Worm (Caenorhabditis elegans): ENCODE data around the gene ZC190.7.
A peak's percentile ranks its signal among the peaks of the same experiment; 100 is the strongest.
"Not testable (repeated sequence)": the region's sequence is repeated elsewhere in the genome, so short reads cannot be mapped to it uniquely, and the experiment has no call there.

Gene ZC190.7

DNA sequence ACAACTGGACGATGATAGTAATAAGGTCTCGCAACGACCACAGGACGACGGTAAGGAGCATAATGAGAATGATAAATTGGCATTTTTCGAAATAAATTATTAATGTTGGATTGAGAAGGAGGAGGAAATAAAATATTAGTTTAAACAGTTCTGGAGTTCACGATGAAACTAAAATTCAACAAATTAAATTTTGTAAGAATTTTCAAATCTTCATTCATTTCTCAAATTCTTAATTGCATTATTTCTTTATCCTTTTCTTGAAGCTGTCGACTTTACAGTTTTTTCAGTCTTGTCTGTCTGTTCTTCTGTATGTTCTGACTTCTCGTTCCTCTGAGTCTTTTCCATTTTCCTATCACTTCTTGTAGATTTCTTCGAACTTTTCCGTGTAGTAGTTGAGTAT is at the start of gene ZC190.7:
TSS of gene ZC190.7 (minus strand) at position 101 of the 400 bp plus-strand sequence.
- TF ChIP-seq nhr-43 (tag; optimal IDR thresholded peaks at IDR 0.05; ENCODE audit: poor library complexity, severe bottlenecking), result no peak
- TF ChIP-seq zag-1 (tag; optimal IDR thresholded peaks at IDR 0.05), result no peak
- no peak for TF ChIP-seq egl-27 (tag; optimal IDR thresholded peaks at IDR 0.05)
- TF ChIP-seq unc-62 (GFP tag; optimal IDR thresholded peaks at IDR 0.05), result no peak
- no peak for TF ChIP-seq eor-1 (tag; optimal IDR thresholded peaks at IDR 0.05)

DNA sequence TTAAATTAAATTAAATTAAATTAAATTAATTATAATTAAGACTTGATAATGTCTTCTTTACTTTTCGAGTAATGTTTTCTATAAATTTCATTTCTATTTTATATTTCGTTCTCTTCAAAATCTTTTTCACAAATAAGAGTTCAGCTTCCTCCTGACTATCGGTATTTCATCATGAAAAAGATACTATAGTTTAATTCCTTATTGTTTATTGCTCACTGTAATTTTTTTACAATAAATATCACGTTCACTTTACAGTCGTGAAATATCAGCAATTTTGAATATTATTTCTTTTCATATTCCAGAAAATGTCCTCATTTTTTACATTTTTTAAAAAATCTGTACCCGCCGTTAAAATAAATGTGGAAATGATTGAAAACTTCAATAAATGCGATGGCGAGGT is 49.7 kb upstream of the ZC190.7 start, which contains the start of gene ZC196.3:
TSS of gene ZC196.3 (plus strand) at position 301 of the 400 bp plus-strand sequence.
- TF ChIP-seq elt-3 (tag; optimal IDR thresholded peaks at IDR 0.05), result no peak

DNA sequence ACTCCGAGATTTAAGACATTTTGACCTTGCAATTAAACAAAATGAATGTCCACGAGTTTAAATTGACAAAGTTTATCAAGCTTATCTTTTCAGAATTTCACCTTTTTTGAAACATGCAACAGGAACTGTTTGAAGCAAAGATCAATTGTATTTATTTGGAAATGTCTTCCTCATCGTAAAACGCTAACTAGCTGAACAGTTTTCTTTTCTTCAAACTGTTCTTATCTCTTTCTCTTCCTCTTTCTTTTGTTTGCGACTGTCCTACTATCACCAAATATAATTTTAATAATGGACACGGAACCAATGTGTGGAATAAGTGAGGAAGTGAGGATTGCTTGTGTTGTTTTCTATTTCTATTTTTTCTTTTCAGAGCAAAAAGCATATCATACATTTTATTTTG is 46.3 kb upstream of the ZC190.7 start, which contains the start of gene ZC196.4:
TSS of gene ZC196.4 (plus strand) at position 173 of the 400 bp plus-strand sequence.
- TF ChIP-seq pha-4 (tag; optimal IDR thresholded peaks at IDR 0.05), result peak; percentile 15
- TF ChIP-seq ceh-9 (tag; optimal IDR thresholded peaks at IDR 0.05), result no peak
- TF ChIP-seq ceh-82 (tag; optimal IDR thresholded peaks at IDR 0.05), result no peak
- TF ChIP-seq jun-1 (tag; optimal IDR thresholded peaks at IDR 0.05), result peak; percentile 52
- TF ChIP-seq pqm-1 (tag; optimal IDR thresholded peaks at IDR 0.05), result peak; percentile 77
- no peak for TF ChIP-seq ama-1 (optimal IDR thresholded peaks at IDR 0.05)
- peak; percentile 85 for TF ChIP-seq elt-2 (tag; optimal IDR thresholded peaks at IDR 0.05)

DNA sequence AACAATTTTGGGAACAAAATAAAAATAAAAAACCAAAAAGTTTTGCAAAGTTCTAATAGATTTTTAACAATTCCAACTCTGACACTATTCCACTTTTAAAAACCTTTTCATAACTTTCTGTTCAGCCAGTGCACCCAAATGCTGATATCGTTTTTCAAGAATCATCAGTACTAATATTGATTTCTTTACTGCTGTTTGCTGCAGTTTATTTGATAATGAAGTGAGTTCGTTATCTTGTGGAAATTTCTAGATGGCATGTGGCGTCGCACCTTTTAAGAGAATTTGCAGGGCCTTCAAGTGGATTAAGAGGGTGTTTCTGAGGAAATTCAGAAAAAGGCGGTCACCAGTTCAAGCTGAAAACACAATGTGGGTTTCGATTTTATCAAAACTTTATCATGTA is 44.3 kb upstream of the ZC190.7 start:
- TF ChIP-seq elt-2 (tag; optimal IDR thresholded peaks at IDR 0.05), result peak; percentile 68
- no peak for TF ChIP-seq ama-1 (optimal IDR thresholded peaks at IDR 0.05)

DNA sequence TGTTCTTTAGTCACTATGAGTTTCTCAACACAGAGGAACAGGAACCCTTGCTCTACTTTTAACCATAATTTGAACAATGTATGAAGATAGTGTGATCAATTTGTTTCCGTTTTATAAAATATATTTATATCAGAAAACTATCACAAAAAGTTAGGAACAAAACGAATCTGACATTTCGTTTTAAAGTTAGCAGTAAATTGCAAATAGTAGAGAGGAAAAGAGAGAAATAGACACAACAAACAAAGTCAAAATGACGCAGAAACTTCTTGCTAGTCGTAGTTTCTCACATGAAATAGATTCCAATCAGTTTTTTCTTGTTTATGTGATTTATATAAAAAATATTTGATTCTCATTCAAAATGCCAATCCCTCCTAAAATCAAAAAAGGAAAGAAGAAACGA is 42.4 kb upstream of the ZC190.7 start, which contains the start of gene ZC196.5:
TSS of gene ZC196.5 (plus strand) at position 301 of the 400 bp plus-strand sequence.
- TF ChIP-seq snpc-4 (tag; optimal IDR thresholded peaks at IDR 0.05), result no peak
- no peak for TF ChIP-seq ztf-11 (tag; optimal IDR thresholded peaks at IDR 0.05)
- no peak for TF ChIP-seq R02D3.7 (tag; optimal IDR thresholded peaks at IDR 0.05)
- TF ChIP-seq lsy-12 (tag; optimal IDR thresholded peaks at IDR 0.05), result no peak
- no peak for TF ChIP-seq ceh-28 (tag; optimal IDR thresholded peaks at IDR 0.05)
- TF ChIP-seq nhr-77 (tag; optimal IDR thresholded peaks at IDR 0.05), result no peak
- no peak for TF ChIP-seq aly-2 (tag; optimal IDR thresholded peaks at IDR 0.05)
- TF ChIP-seq lin-39 (tag; optimal IDR thresholded peaks at IDR 0.05), result no peak
- no peak for TF ChIP-seq nhr-25 (tag; optimal IDR thresholded peaks at IDR 0.05)

DNA sequence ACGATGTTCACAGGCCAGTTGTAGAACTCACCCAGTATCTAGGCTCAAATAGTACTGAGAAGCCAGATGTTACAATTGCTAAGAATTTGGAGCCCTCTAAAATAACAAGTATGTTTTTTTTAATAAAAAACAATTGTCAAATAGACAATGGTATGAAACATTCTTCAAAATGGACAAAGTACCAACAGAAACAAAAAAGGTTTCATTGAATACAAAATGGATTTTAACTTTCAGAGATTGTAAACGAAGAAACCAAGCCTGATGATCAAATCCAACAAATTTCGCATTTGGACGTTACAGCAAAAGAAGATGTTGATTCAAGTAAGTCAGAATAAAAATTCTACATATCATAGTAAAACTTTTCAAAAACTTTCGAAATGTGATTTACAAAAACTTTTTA is 40.4 kb upstream of the ZC190.7 start, which contains the start of gene ZC196.9:
TSS of gene ZC196.9 (minus strand) at position 101 of the 400 bp plus-strand sequence.
- TF ChIP-seq mdl-1 (tag; optimal IDR thresholded peaks at IDR 0.05), result no peak
- no peak for TF ChIP-seq jun-1 (tag; optimal IDR thresholded peaks at IDR 0.05)
- TF ChIP-seq nhr-77 (tag; optimal IDR thresholded peaks at IDR 0.05), result no peak
- no peak for TF ChIP-seq daf-12 (tag; optimal IDR thresholded peaks at IDR 0.05)
- TF ChIP-seq ceh-28 (tag; optimal IDR thresholded peaks at IDR 0.05), result no peak
- no peak for TF ChIP-seq nhr-23 (tag; optimal IDR thresholded peaks at IDR 0.05)
- TF ChIP-seq unc-62 (GFP tag; optimal IDR thresholded peaks at IDR 0.05), result no peak

DNA sequence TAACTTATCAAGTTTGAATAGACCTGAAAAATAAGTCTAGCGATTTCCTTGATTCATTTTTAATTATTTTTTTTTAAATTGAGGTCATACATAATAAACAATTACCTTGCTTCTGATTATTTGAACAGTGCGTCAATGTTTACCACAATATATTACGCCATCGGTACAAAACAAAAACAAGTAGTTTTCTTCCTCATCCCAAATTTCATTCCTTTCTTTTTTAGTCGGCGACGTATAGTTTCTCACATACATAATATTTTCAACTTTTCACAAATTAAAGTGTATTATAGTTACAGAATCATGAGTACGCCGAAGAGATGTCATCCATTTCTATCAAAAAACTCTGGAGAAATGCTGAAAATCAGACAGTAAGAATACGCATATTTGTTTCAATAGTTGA is 39.6 kb upstream of the ZC190.7 start, which contains the start of gene droe-8:
TSS of gene droe-8 (plus strand) at position 301 of the 400 bp plus-strand sequence.
- TF ChIP-seq lin-15B, R02D3.7, tbx-2 (tag; optimal IDR thresholded peaks at IDR 0.05): not testable (repeated sequence)

DNA sequence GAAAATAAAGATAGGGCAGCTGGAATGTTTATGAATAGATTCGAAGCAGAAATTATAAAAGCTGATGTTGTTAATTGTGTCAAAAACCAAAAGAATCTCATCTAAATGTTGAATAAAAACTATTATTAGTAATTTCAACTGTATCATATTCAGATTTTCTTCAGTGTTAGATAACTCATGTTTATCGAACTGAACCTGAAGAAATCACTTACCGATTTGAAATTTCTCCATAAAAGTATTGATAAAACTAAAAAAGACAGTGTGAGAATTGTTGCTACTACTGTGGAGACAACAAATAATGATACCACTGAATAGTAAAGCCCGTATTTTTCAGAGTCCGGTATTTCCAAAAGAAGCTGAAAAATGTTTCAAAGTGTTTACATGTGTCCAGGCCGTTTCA is 35.5 kb upstream of the ZC190.7 start, which contains the start of gene ZC196.8:
TSS of gene ZC196.8 (minus strand) at position 101 of the 400 bp plus-strand sequence.
- TF ChIP-seq ztf-11, ceh-28, ceh-9 (tag; optimal IDR thresholded peaks at IDR 0.05): not testable (repeated sequence)
